Fruit fly (Drosophila melanogaster) whole organism: ENCODE results near the gene Spag1.

Experiments used
- CG8478 ChIP-seq: fragments of >200 bp; optimal IDR thresholded peaks from 2 replicates; lab custom pipeline; 2018; ENCODE audit warnings: inconsistent platforms
- Dll ChIP-seq: fragments of >200 bp; optimal IDR thresholded peaks from 2 replicates; lab custom pipeline; 2017
- EcR ChIP-seq, 2 experiments: fragments of >200 bp; optimal IDR thresholded peaks; 2 replicates each; lab custom pipeline; 2017; ENCODE audit warnings: missing biosample characterization in 2 of 2, missing genetic modification characterization in 2 of 2, missing genetic modification reagents in 2 of 2
- pan ChIP-seq: fragments of >200 bp; optimal IDR thresholded peaks from 2 replicates; lab custom pipeline; 2017
- psq ChIP-seq: fragments of >200 bp; optimal IDR thresholded peaks from 2 replicates; lab custom pipeline; 2017
- usp ChIP-seq: fragments of >200 bp; optimal IDR thresholded peaks from 2 replicates; lab custom pipeline; 2017; ENCODE audit warnings: missing biosample characterization, missing genetic modification characterization, mixed read lengths

DNA sequence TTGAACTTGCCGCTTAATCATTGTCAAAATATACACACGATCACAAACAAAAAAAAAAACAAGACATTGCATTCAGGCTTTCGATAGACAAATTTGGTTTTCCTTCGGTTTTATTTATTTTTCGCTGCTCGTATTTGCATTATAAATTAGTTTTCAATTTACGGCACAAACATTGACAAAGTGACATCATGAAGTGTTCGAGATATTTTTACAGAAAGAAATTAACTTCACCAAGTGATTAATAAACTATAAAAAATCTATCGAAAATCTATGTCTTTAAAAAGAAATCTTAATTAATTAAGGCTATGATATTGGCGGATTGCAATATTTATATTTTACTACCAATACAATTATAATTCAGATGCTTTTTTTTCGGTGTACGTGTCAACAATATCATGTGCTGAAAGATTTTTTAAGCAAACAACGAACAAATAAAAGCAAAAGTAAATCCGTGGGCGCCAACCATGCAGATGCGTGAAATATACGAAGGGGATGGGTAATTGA, 23.7 kb upstream of the Spag1 start:
- TF ChIP-seq psq (lab: Kevin White, UChicago) = no peak
- TF ChIP-seq pan = no peak
- TF ChIP-seq usp = no peak
- TF ChIP-seq EcR (GFP tag; optimal IDR thresholded peaks at IDR 0.05; lab: Kevin White, UChicago) = no peak
- no peak for TF ChIP-seq Dll (lab: Kevin White, UChicago)
- TF ChIP-seq CG8478 = no peak
